Worm (Caenorhabditis elegans) whole organism, L4/young adult: ENCODE data around the gene gcy-20.

ENCODE experiments used
- W03F9.2 ChIP-seq: fragments of 150-350 bp; optimal IDR thresholded peaks from 2 replicates; lab custom pipeline; 2014; ENCODE audit warnings: missing biosample characterization, missing genetic modification characterization
- dao-5 ChIP-seq: sonication (generic microtip); optimal IDR thresholded peaks from 2 replicates; lab custom pipeline; 2016; ENCODE audit warnings: missing genotype, missing genetic modification characterization, moderate library complexity, missing compliant biosample characterization
- him-1 ChIP-seq: sonication (generic microtip); optimal IDR thresholded peaks from 2 replicates; lab custom pipeline; 2016; ENCODE audit warnings: missing genotype, missing genetic modification reagents, missing genetic modification characterization, missing compliant biosample characterization

DNA sequence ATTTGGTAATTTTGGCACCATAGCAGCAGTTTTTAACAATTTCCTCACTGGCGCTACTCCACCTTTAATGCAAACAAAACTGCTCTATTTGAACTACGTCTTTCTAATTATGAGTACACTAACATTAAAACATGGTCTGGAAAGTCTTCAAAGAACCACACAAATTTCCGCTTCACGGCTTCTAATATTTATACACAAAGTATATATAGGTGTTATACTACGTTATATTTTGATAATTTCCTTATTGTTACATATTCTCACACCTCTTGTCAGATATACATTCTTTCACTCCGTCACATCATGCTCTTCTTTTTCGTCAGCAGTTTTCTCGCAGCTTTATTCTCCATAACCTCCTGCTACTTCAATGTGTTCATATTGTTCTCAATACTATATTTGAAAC is 46.7 kb upstream of the gcy-20 start, which contains the start of gene srbc-82:
- TF ChIP-seq dao-5 (no peak), W03F9.2 (tag; lab: Kevin White, UChicago) (no peak), him-1 (tag; lab: Kevin White, UChicago) (no peak)
